Worm (Caenorhabditis elegans): Measurements from ENCODE around the gene K12H6.9.

Gene K12H6.9

ce11 chrII:2780804-2781203 is 43.4 kb upstream of the K12H6.9 start:
- TF ChIP-seq zfh-2 (GFP tag; conservative IDR thresholded peaks at IDR 0.05) = peak; percentile 50
- TF ChIP-seq egrh-3 (GFP tag; IDR thresholded peaks at IDR 0.05) = no peak

- TF ChIP-seq let-607 (tag; optimal IDR thresholded peaks at IDR 0.05) = no peak
- no peak for TF ChIP-seq hrde-1 (tag; optimal IDR thresholded peaks at IDR 0.05; ENCODE audit: borderline replicate concordance)
- TF ChIP-seq F33H1.4 (GFP tag; IDR thresholded peaks at IDR 0.05) = no peak
Observed at ce11 chrII:2781355-2781754, 42.8 kb upstream of the K12H6.9 start, which contains the start of gene F08D12.2. F08D12.2 (plus strand) TSS chrII:2781655.

- TF ChIP-seq athp-1 (tag; optimal IDR thresholded peaks at IDR 0.05) (no peak), nhr-90 (tag; optimal IDR thresholded peaks at IDR 0.05) (no peak), Y67H2A.10 (GFP tag; conservative IDR thresholded peaks at IDR 0.05) (no peak), zfh-2 (GFP tag; conservative IDR thresholded peaks at IDR 0.05) (peak; percentile 73), sdz-38 (tag; optimal IDR thresholded peaks at IDR 0.05) (no peak), egrh-3 (GFP tag; IDR thresholded peaks at IDR 0.05) (peak; percentile 63; the same call in 1 of the 2 replicates), cebp-1 (GFP tag; IDR thresholded peaks at IDR 0.05) (no peak), cebp-1 (tag; optimal IDR thresholded peaks at IDR 0.05) (no peak), ceh-58 (GFP tag; IDR thresholded peaks at IDR 0.05) (no peak)
Observed at ce11 chrII:2783380-2783779, 40.8 kb upstream of the K12H6.9 start.

- TF ChIP-seq Y53G8AR.9 (GFP tag; conservative IDR thresholded peaks at IDR 0.05) (no peak), cebp-1 (GFP tag; IDR thresholded peaks at IDR 0.05) (no peak), cebp-1 (tag; optimal IDR thresholded peaks at IDR 0.05) (no peak), gei-17 (GFP tag; optimal IDR thresholded peaks at IDR 0.05) (no peak), F37B4.10 (GFP tag; IDR thresholded peaks at IDR 0.05) (0 out of 2 replicates have a peak, but pooled peaks have one; percentile 64), zfh-2 (GFP tag; conservative IDR thresholded peaks at IDR 0.05) (peak; percentile 88), egrh-3 (GFP tag; IDR thresholded peaks at IDR 0.05) (peak; percentile 86; the same call in 1 of the 2 replicates), pbrm-1 (GFP tag; IDR thresholded peaks at IDR 0.05) (no peak)
Observed at ce11 chrII:2785787-2786186, 38.4 kb upstream of the K12H6.9 start.

ce11 chrII:2787031-2787512 is 37.1 kb upstream of the K12H6.9 start, which contains the start of the genes F08D12.12 and srpa-72:
F08D12.12 (minus strand) TSS chrII:2787081.
srpa-72 (plus strand) TSS chrII:2787481.
- TF ChIP-seq tbp1 (GFP tag; optimal IDR thresholded peaks at IDR 0.05) = peak; percentile 30
- peak; percentile 5 to 53 for TF ChIP-seq let-607 (tag; optimal IDR thresholded peaks at IDR 0.05)
- TF ChIP-seq lin-35 (GFP tag; optimal IDR thresholded peaks at IDR 0.05) = no peak
- peak; percentile 34; the same call in 1 of the 2 replicates for TF ChIP-seq hmg-1.2 (GFP tag; IDR thresholded peaks at IDR 0.05)
- TF ChIP-seq cebp-1 (GFP tag; IDR thresholded peaks at IDR 0.05) = no peak
- TF ChIP-seq cebp-1 (tag; optimal IDR thresholded peaks at IDR 0.05) = peak; percentile 16
- TF ChIP-seq lin-54 (GFP tag; optimal IDR thresholded peaks at IDR 0.05) = peak; percentile 36
- peak; percentile 6 for TF ChIP-seq lsl-1 (GFP tag; optimal IDR thresholded peaks at IDR 0.05)
- no peak for TF ChIP-seq akir-1 (GFP tag; optimal IDR thresholded peaks at IDR 0.05)
- TF ChIP-seq mcd-1 (GFP tag; IDR thresholded peaks at IDR 0.05) = peak; percentile 54
- TF ChIP-seq ztf-18 (tag; optimal IDR thresholded peaks at IDR 0.05) = no peak

ce11 chrII:2787849-2788248 is 36.4 kb upstream of the K12H6.9 start:
- TF ChIP-seq zfh-2 (GFP tag; conservative IDR thresholded peaks at IDR 0.05) (peak; percentile 66; the same call in 1 of the 2 replicates), madf-6 (GFP tag; IDR thresholded peaks at IDR 0.05) (peak; percentile 26; the same call in 1 of the 2 replicates), D2030.7 (GFP tag; IDR thresholded peaks at IDR 0.05) (no peak), egrh-3 (GFP tag; IDR thresholded peaks at IDR 0.05) (peak; percentile 25; the same call in 1 of the 2 replicates)
